Fruit fly (Drosophila melanogaster): Measurements from ENCODE around the gene CG12502.

The CG12502 gene

DNA sequence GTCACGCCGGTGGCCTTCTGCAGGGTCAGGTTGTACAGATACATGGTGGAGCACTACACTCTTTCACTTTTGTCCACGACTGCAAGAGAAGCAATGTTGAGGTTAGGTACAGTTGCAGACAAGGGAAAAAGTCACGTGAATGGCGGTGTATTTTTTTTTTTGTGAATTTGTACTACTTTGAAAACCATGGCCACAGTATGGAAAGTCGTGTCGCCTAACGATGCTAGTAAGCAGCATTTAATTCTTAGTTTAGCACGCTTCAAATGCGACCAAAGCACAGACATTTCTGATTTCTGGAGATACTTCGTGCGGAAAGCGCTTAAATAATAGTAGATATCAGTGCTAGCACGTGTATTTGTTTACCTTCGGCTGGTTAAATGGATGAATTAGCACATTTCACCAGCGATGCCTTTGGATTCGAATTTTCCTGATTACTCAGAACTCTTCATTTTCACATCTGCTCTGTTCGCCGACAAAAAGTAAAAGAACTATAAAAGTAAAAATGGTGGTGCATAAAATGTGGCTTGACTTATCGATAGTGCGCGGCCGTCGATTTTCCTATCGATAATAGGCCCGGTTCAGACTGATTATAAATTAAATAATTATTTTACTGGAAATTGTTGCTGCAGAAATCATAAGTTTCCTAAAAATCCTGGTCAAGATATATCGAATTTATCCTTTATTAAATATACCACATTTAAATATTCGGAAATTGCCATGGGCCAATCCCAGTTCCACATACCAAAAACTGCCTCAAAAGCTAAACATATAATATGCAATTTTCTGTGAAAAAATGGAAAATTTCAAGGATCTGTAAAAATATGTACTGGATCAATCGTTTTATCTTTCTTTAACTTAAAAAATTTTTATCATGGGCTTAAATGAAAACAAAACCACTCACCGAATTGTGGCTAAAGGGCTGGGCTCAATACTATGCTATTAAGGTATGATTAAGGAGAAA lies 32.0 kb upstream of the CG12502 start, which contains the start of gene Sf3b3 (continued):
- peak; percentile 57; the same call in 2 of the 3 replicates for TF ChIP-seq vnd (GFP tag; IDR thresholded peaks at IDR 0.05; ENCODE audit: partially characterized antibody)
- peak; percentile 74 for TF ChIP-seq MESR4 (GFP tag; optimal IDR thresholded peaks at IDR 0.05)
- TF ChIP-seq CG31224 (GFP tag; IDR thresholded peaks at IDR 0.05): no peak; the same call in 1 of the 2 replicates
- TF ChIP-seq CG4328 (GFP tag; optimal IDR thresholded peaks at IDR 0.05): no peak
- 0 out of 2 replicates have a peak, but pooled peaks have one; percentile 20 for TF ChIP-seq CG9932 (GFP tag; IDR thresholded peaks at IDR 0.05)
- no peak for TF ChIP-seq wek (GFP tag; optimal IDR thresholded peaks at IDR 0.05)
- TF ChIP-seq sim (GFP tag; IDR thresholded peaks at IDR 0.05): no peak
- no peak for TF ChIP-seq repo (GFP tag; optimal IDR thresholded peaks at IDR 0.05)
- no peak for TF ChIP-seq pho (GFP tag; optimal IDR thresholded peaks at IDR 0.05)
- TF ChIP-seq kah (GFP tag; optimal IDR thresholded peaks at IDR 0.05): no peak
- TF ChIP-seq vfl (GFP tag; optimal IDR thresholded peaks at IDR 0.05): no peak
- TF ChIP-seq Side (GFP tag; optimal IDR thresholded peaks at IDR 0.05): no peak
- no peak for TF ChIP-seq Hr39 (optimal IDR thresholded peaks at IDR 0.05)
- no peak for TF ChIP-seq ERR (GFP tag; optimal IDR thresholded peaks at IDR 0.05)
- no peak for TF ChIP-seq fd3F (GFP tag; optimal IDR thresholded peaks at IDR 0.05)
- no peak for TF ChIP-seq gsb-n (tag; optimal IDR thresholded peaks at IDR 0.05)
- TF ChIP-seq CG2889 (GFP tag; IDR thresholded peaks at IDR 0.05): no peak
- TF ChIP-seq odd (GFP tag; optimal IDR thresholded peaks at IDR 0.05): no peak
- TF ChIP-seq tna (GFP tag; IDR thresholded peaks at IDR 0.05; ENCODE audit: partially characterized antibody): no peak; the same call in none of the 2 replicates
- TF ChIP-seq CG42726 (GFP tag; IDR thresholded peaks at IDR 0.05; ENCODE audit: partially characterized antibody): peak; percentile 64
- TF ChIP-seq shn (GFP tag; optimal IDR thresholded peaks at IDR 0.05): no peak
- TF ChIP-seq CG10431 (GFP tag; optimal IDR thresholded peaks at IDR 0.05): no peak
- no peak for TF ChIP-seq hth (optimal IDR thresholded peaks at IDR 0.05)
- TF ChIP-seq ems (GFP tag; optimal IDR thresholded peaks at IDR 0.05): no peak
- TF ChIP-seq B-H1 (GFP tag; IDR thresholded peaks at IDR 0.05): no peak
- TF ChIP-seq crol (GFP tag; IDR thresholded peaks at IDR 0.05): no peak
- peak; percentile 60; the same call in 1 of the 2 replicates for TF ChIP-seq inv (GFP tag; IDR thresholded peaks at IDR 0.05; ENCODE audit: partially characterized antibody)
- TF ChIP-seq cas (GFP tag; IDR thresholded peaks at IDR 0.05): no peak
- no peak for TF ChIP-seq CG12744 (GFP tag; optimal IDR thresholded peaks at IDR 0.05)
- peak; percentile 64 for TF ChIP-seq row (GFP tag; IDR thresholded peaks at IDR 0.05)
- TF ChIP-seq CG15601 (tag; optimal IDR thresholded peaks at IDR 0.05): no peak
- TF ChIP-seq D (optimal IDR thresholded peaks at IDR 0.05): no peak
- TF ChIP-seq D (GFP tag; optimal IDR thresholded peaks at IDR 0.05): no peak
- no peak for TF ChIP-seq btn (GFP tag; optimal IDR thresholded peaks at IDR 0.05)
- TF ChIP-seq CG14050 (GFP tag; IDR thresholded peaks at IDR 0.05): no peak
- no peak for TF ChIP-seq CG31365 (tag; optimal IDR thresholded peaks at IDR 0.05)
- TF ChIP-seq rib (GFP tag; IDR thresholded peaks at IDR 0.05): no peak; the same call in 1 of the 2 replicates
- no peak for TF ChIP-seq dati (GFP tag; IDR thresholded peaks at IDR 0.05)
- peak; percentile 40; the same call in 1 of the 3 replicates for TF ChIP-seq CG14860 (GFP tag; IDR thresholded peaks at IDR 0.05; ENCODE audit: partially characterized antibody)
- TF ChIP-seq CG14441 (GFP tag; IDR thresholded peaks at IDR 0.05): no peak
- no peak for TF ChIP-seq mirr (GFP tag; optimal IDR thresholded peaks at IDR 0.05)
- peak; percentile 2 for TF ChIP-seq D19A (tag; optimal IDR thresholded peaks at IDR 0.05)
- no peak for TF ChIP-seq Hmr (GFP tag; optimal IDR thresholded peaks at IDR 0.05)
- TF ChIP-seq CG7357 (GFP tag; IDR thresholded peaks at IDR 0.05): peak; percentile 22; the same call in 1 of the 3 replicates
- TF ChIP-seq Jarid2 (GFP tag; optimal IDR thresholded peaks at IDR 0.05): no peak
- TF ChIP-seq chinmo (GFP tag; IDR thresholded peaks at IDR 0.05; ENCODE audit: partially characterized antibody): 0 out of 4 replicates have a peak, but pooled peaks have one; percentile 10
- no peak for TF ChIP-seq lov (optimal IDR thresholded peaks at IDR 0.05)
- no peak for TF ChIP-seq lov (GFP tag; IDR thresholded peaks at IDR 0.05)
- peak; percentile 64 for TF ChIP-seq ato (GFP tag; IDR thresholded peaks at IDR 0.05; ENCODE audit: partially characterized antibody)
- no peak for TF ChIP-seq emc (GFP tag; optimal IDR thresholded peaks at IDR 0.05)
